Fruit fly (Drosophila melanogaster): ENCODE results near the gene JMJD7.

DNA sequence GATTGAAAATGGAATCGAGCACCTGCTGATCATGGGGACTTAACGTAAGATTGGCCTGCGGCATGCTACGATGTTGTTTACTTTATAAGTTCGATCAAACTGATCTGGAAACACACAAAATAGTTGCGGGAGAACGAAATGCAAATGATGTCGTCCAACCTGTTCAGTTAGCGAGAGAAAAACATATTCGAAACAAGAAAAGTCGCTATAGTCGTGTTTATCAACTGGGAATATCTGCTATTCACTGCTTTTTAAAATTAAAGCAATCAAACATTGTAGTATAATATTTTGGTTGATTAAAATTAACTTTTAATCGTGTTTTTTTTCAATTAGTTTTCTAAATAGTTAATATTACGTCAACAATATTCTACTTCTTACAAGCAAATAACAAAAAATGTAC is 23.5 kb downstream of the JMJD7 start, which contains the start of gene CG14105:
- TF ChIP-seq CG33017 (tag; optimal IDR thresholded peaks at IDR 0.05) (no peak), kay (GFP tag; ENCODE audit: borderline replicate concordance) (no peak), CG7045 (GFP tag; optimal IDR thresholded peaks at IDR 0.05) (no peak), pad (GFP tag; optimal IDR thresholded peaks at IDR 0.05) (no peak), ovo (GFP tag; optimal IDR thresholded peaks at IDR 0.05) (no peak), bab1 (GFP tag; optimal IDR thresholded peaks at IDR 0.05) (no peak), tj (GFP tag; optimal IDR thresholded peaks at IDR 0.05) (no peak), Clk (GFP tag; optimal IDR thresholded peaks at IDR 0.05) (no peak), cnc (optimal IDR thresholded peaks at IDR 0.05) (no peak), CG1620 (GFP tag; optimal IDR thresholded peaks at IDR 0.05) (no peak), CG5204 (GFP tag; optimal IDR thresholded peaks at IDR 0.05) (no peak), CG7101 (tag; optimal IDR thresholded peaks at IDR 0.05) (no peak), toe (GFP tag; optimal IDR thresholded peaks at IDR 0.05) (no peak)

All from whole organism, adult.